Fruit fly (Drosophila melanogaster) whole organism, pupa: ENCODE results near the gene meso18E.

ENCODE experiments used
- CG10348 ChIP-seq: fragments of 200-800 bp; sonication (Bioruptor generic); IDR thresholded peaks from 2 replicates; pipeline ENCODE4 v1.3.6; 2022; ENCODE audit warnings: missing biosample characterization, missing genetic modification characterization
- Pif1A ChIP-seq: fragments of 200-800 bp; sonication (Bioruptor generic); optimal IDR thresholded peaks from 3 replicates; lab custom pipeline; 2016; ENCODE audit warnings: missing biosample characterization, missing genetic modification characterization

DNA sequence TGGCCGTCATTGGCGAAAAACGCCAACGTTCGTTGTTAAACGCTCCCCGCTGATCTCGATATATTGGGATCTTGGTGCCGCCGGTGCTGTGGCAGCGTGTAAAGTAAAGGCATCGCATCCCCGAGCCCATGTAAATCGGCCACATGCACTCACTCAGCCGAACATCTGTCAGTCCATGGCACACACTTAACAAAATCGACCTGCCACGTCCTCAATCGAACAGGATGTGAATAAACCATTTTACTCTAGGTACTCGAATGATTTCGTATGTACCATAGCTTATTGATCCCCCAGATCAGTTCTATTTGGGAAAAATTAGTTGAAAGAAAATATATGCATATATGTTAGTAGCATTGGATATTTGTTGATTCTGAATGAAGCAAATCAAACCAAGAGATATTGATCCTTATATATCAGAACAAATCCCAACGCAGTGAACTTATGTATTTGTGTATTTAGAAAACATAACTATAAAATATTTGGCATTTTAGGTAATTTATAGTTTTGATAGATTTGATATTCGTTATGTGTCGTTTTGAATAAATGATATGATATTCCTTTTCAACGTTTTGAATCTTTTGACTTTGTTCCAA, 3.6 kb upstream of the meso18E start:
- no peak for TF ChIP-seq CG10348 (GFP tag; lab: Robert Waterston, UW)
- no peak for TF ChIP-seq Pif1A (GFP tag; lab: Kevin White, UChicago)
